Worm (Caenorhabditis elegans) whole organism, L4/young adult: ENCODE results near the gene ocr-1.

Source experiments
- W03F9.2 ChIP-seq: fragments of 150-350 bp; optimal IDR thresholded peaks from 2 replicates; lab custom pipeline; 2014; ENCODE audit warnings: missing biosample characterization, missing genetic modification characterization
- him-1 ChIP-seq: sonication (generic microtip); optimal IDR thresholded peaks from 2 replicates; lab custom pipeline; 2016; ENCODE audit warnings: missing genotype, missing genetic modification reagents, missing genetic modification characterization, missing compliant biosample characterization

DNA sequence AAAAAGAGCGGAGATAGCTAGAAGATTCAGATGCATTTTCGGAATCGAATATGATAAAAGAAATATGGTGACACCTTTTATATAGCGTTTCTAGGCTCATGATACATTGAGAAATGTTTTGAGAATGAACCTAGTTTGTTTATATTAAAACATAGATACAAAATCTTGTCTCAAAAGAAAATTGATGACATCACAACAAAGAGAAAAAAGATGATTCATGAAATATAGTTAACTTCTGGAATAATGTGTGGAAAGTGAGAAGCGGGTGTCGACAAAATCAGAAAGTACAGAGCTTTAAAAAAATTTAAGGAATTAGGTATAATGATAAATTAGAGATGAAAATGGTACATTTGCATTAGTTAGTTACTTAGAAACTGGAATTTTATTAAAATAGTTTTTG lies 28.6 kb downstream of the ocr-1 start, which contains the start of gene D1054.10:
- TF ChIP-seq him-1 (tag; lab: Kevin White, UChicago), result no peak
- TF ChIP-seq W03F9.2 (tag; lab: Kevin White, UChicago), result no peak
